Fruit fly (Drosophila melanogaster) whole organism, adult: ENCODE measurements around the gene CG34171.

ENCODE experiments used
- CG14711 ChIP-seq: fragments of 200-800 bp; sonication (Bioruptor generic); optimal IDR thresholded peaks from 2 replicates; lab custom pipeline; 2018; ENCODE audit warnings: missing biosample characterization, mild to moderate bottlenecking, missing genetic modification characterization, moderate library complexity
- bab1 ChIP-seq: fragments of 200-800 bp; sonication (Bioruptor generic); optimal IDR thresholded peaks from 3 replicates; lab custom pipeline; 2019; ENCODE audit warnings: missing biosample characterization, mild to moderate bottlenecking, missing genetic modification characterization, moderate library complexity
- ovo ChIP-seq: fragments of 200-800 bp; sonication (Bioruptor generic); optimal IDR thresholded peaks from 2 replicates; lab custom pipeline; 2016; ENCODE audit warnings: missing biosample characterization, missing genetic modification characterization

DNA sequence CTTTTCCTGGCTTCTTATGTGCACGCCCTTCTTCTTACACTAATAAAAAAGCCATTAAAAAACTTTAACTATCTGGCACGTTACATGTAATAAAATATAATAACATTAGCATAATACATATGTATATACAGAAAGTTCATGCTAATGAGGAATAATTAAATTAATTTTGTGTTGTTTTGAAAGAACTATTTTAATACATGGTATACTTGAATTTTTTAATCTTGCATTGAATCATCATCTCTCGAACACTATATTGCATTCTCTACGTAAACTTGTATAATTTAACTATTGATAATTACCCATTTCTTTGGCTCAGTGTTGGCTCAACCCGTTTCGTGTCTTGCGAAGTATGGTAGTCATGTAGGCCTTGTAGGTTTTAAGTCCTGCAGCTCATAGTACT lies 25.6 kb upstream of the CG34171 start:
- no peak for TF ChIP-seq CG14711
- TF ChIP-seq bab1 (GFP tag; lab: Kevin White, UChicago): no peak
- TF ChIP-seq ovo: no peak
